Fruit fly (Drosophila melanogaster) whole organism, embryonic: Measurements from ENCODE around the gene CG18649.

Experiments
- B-H1 ChIP-seq: fragments of 200-800 bp; sonication (Bioruptor generic); IDR thresholded peaks from 3 replicates; pipeline ENCODE4 v1.3.6; 2022; ENCODE audit warnings: missing biosample characterization, missing genetic modification characterization
- BEAF-32 ChIP-seq: fragments of 200-800 bp; sonication (Bioruptor generic); optimal IDR thresholded peaks from 3 replicates; lab custom pipeline; 2017; ENCODE audit warnings: missing biosample characterization, missing genetic modification characterization, mild to moderate bottlenecking, moderate library complexity, missing genetic modification reagents
- Bgb ChIP-seq: fragments of 200-800 bp; sonication (Bioruptor generic); IDR thresholded peaks from 2 replicates; pipeline ENCODE4 v1.3.6; 2022; ENCODE audit warnings: missing biosample characterization, missing genetic modification characterization; ENCODE audit not compliant: partially characterized antibody
- Bteb2 ChIP-seq: fragments of 200-800 bp; sonication (Bioruptor generic); optimal IDR thresholded peaks from 2 replicates; lab custom pipeline; 2016; ENCODE audit warnings: missing biosample characterization, missing genetic modification characterization
- CG11456 ChIP-seq: fragments of 200-800 bp; sonication (Bioruptor generic); IDR thresholded peaks from 3 replicates; pipeline ENCODE4 v1.3.6; 2022; ENCODE audit warnings: missing biosample characterization, missing genetic modification characterization
- CG12744 ChIP-seq: fragments of 200-800 bp; sonication (Bioruptor generic); optimal IDR thresholded peaks from 2 replicates; lab custom pipeline; 2016; ENCODE audit warnings: missing biosample characterization, missing genetic modification characterization
- CG17385 ChIP-seq: fragments of 200-800 bp; sonication (Bioruptor generic); optimal IDR thresholded peaks from 3 replicates; lab custom pipeline; 2018; ENCODE audit warnings: missing biosample characterization, mild to moderate bottlenecking, missing genetic modification characterization
- CG17802 ChIP-seq: fragments of 200-800 bp; sonication (Bioruptor generic); optimal IDR thresholded peaks from 2 replicates; lab custom pipeline; 2018; ENCODE audit warnings: missing biosample characterization, mild to moderate bottlenecking, missing genetic modification characterization, moderate library complexity
- CG2120 ChIP-seq: fragments of 200-800 bp; sonication (Bioruptor generic); optimal IDR thresholded peaks from 3 replicates; lab custom pipeline; 2016; ENCODE audit warnings: missing biosample characterization, missing genetic modification characterization
- CG2889 ChIP-seq: fragments of 200-800 bp; sonication (Bioruptor generic); IDR thresholded peaks from 3 replicates; pipeline ENCODE4 v1.3.6; 2022; ENCODE audit warnings: missing biosample characterization, missing genetic modification characterization
- CG3281 ChIP-seq: fragments of 200-800 bp; sonication (Bioruptor generic); optimal IDR thresholded peaks from 3 replicates; lab custom pipeline; 2017; ENCODE audit warnings: missing biosample characterization, mild to moderate bottlenecking, missing genetic modification characterization
- CG33557 ChIP-seq: fragments of 200-800 bp; sonication (Bioruptor generic); optimal IDR thresholded peaks from 2 replicates; lab custom pipeline; 2019; ENCODE audit warnings: missing biosample characterization, mild to moderate bottlenecking, missing genetic modification characterization, moderate library complexity
- CG4424 ChIP-seq: fragments of 200-800 bp; sonication (Bioruptor generic); optimal IDR thresholded peaks from 3 replicates; lab custom pipeline; 2016; ENCODE audit warnings: missing biosample characterization, missing genetic modification characterization
- CG6791 ChIP-seq: fragments of 200-800 bp; sonication (Bioruptor generic); IDR thresholded peaks from 3 replicates; pipeline ENCODE4 v1.3.6; 2022; ENCODE audit warnings: missing biosample characterization, missing genetic modification characterization; ENCODE audit not compliant: partially characterized antibody
- CG7928 ChIP-seq: fragments of 200-800 bp; sonication (Bioruptor generic); optimal IDR thresholded peaks from 2 replicates; lab custom pipeline; 2017; ENCODE audit warnings: missing biosample characterization, mild to moderate bottlenecking, missing genetic modification characterization
- CG9215 ChIP-seq: fragments of 200-800 bp; sonication (Bioruptor generic); IDR thresholded peaks from 2 replicates; pipeline ENCODE4 v1.3.6; 2022; ENCODE audit warnings: missing biosample characterization, missing genetic modification characterization
- CG9609 ChIP-seq: fragments of 200-800 bp; sonication (Bioruptor generic); optimal IDR thresholded peaks from 3 replicates; lab custom pipeline; 2016; ENCODE audit warnings: missing biosample characterization, missing genetic modification characterization
- CG9932 ChIP-seq: fragments of 200-800 bp; sonication (Bioruptor generic); IDR thresholded peaks from 2 replicates; pipeline ENCODE4 v1.3.6; 2022; ENCODE audit warnings: missing biosample characterization, missing genetic modification characterization
- Dbx ChIP-seq: fragments of 200-800 bp; sonication (Bioruptor generic); IDR thresholded peaks from 3 replicates; pipeline ENCODE4 v1.3.6; 2022; ENCODE audit warnings: missing biosample characterization, missing genetic modification characterization
- Dek ChIP-seq: fragments of 200-800 bp; sonication (Bioruptor generic); optimal IDR thresholded peaks from 3 replicates; lab custom pipeline; 2019; ENCODE audit warnings: missing biosample characterization, mild to moderate bottlenecking, missing genetic modification characterization, moderate library complexity
- Dll ChIP-seq: fragments of 200-800 bp; sonication (Bioruptor generic); IDR thresholded peaks from 4 replicates; pipeline ENCODE4 v1.3.6; 2022; ENCODE audit warnings: missing biosample characterization, missing genetic modification characterization; ENCODE audit not compliant: partially characterized antibody
- Hand ChIP-seq: fragments of 200-800 bp; sonication (Bioruptor generic); optimal IDR thresholded peaks from 2 replicates; lab custom pipeline; 2017; ENCODE audit warnings: mild to moderate bottlenecking, missing biosample characterization, missing genetic modification reagents, missing genetic modification characterization
- Kr ChIP-seq: fragments of 200-800 bp; sonication (Bioruptor generic); optimal IDR thresholded peaks from 2 replicates; lab custom pipeline; 2017; ENCODE audit warnings: missing biosample characterization, mild to moderate bottlenecking, missing genetic modification characterization
- NfI ChIP-seq: fragments of 200-800 bp; sonication (Bioruptor generic); optimal IDR thresholded peaks from 3 replicates; lab custom pipeline; 2018; ENCODE audit warnings: missing biosample characterization, mild to moderate bottlenecking, missing genetic modification characterization, moderate library complexity
- Ravus ChIP-seq: fragments of 200-800 bp; sonication (Bioruptor generic); IDR thresholded peaks from 2 replicates; pipeline ENCODE4 v1.3.6; 2022; ENCODE audit warnings: missing biosample characterization, missing genetic modification characterization
- Rfx ChIP-seq: fragments of 200-800 bp; sonication (Bioruptor generic); IDR thresholded peaks from 2 replicates; pipeline ENCODE4 v1.3.6; 2022; ENCODE audit warnings: missing biosample characterization, missing genetic modification characterization
- Sox100B ChIP-seq: fragments of 200-800 bp; sonication (Bioruptor generic); optimal IDR thresholded peaks from 3 replicates; lab custom pipeline; 2018; ENCODE audit warnings: missing biosample characterization, mild to moderate bottlenecking, missing genetic modification characterization
- Sox102F ChIP-seq: fragments of 200-800 bp; sonication (Bioruptor generic); optimal IDR thresholded peaks from 2 replicates; lab custom pipeline; 2018; ENCODE audit warnings: missing biosample characterization, mild to moderate bottlenecking, missing genetic modification characterization, moderate library complexity
- Sry-β ChIP-seq: fragments of 200-800 bp; sonication (Bioruptor generic); optimal IDR thresholded peaks from 2 replicates; lab custom pipeline; 2018; ENCODE audit warnings: missing biosample characterization, mild to moderate bottlenecking, missing genetic modification characterization, moderate library complexity
- ap ChIP-seq: fragments of 200-800 bp; sonication (Bioruptor generic); IDR thresholded peaks from 2 replicates; pipeline ENCODE4 v1.3.6; 2022; ENCODE audit warnings: missing biosample characterization, missing genetic modification characterization
- az2 ChIP-seq: fragments of 200-800 bp; sonication (Bioruptor generic); optimal IDR thresholded peaks from 3 replicates; lab custom pipeline; 2016; ENCODE audit warnings: missing biosample characterization, missing genetic modification characterization
- bigmax ChIP-seq: fragments of 200-800 bp; sonication (Bioruptor generic); optimal IDR thresholded peaks from 2 replicates; lab custom pipeline; 2018; ENCODE audit warnings: missing biosample characterization, mild to moderate bottlenecking, missing genetic modification characterization
- cato ChIP-seq: fragments of 200-800 bp; sonication (Bioruptor generic); optimal IDR thresholded peaks from 2 replicates; lab custom pipeline; 2016; ENCODE audit warnings: missing biosample characterization, missing genetic modification characterization, borderline replicate concordance
- caup ChIP-seq: fragments of 200-800 bp; sonication (Bioruptor generic); optimal IDR thresholded peaks from 3 replicates; lab custom pipeline; 2017; ENCODE audit warnings: missing biosample characterization, mild to moderate bottlenecking, missing genetic modification characterization, moderate library complexity; ENCODE audit not compliant: severe bottlenecking
- chinmo ChIP-seq: fragments of 200-800 bp; sonication (Bioruptor generic); IDR thresholded peaks from 4 replicates; pipeline ENCODE4 v1.3.6; 2022; ENCODE audit warnings: missing biosample characterization, missing genetic modification characterization; ENCODE audit not compliant: partially characterized antibody
- fd3F ChIP-seq: fragments of 200-800 bp; sonication (Bioruptor generic); optimal IDR thresholded peaks from 2 replicates; lab custom pipeline; 2018; ENCODE audit warnings: missing biosample characterization, mild to moderate bottlenecking, missing genetic modification characterization, moderate library complexity
- gcm ChIP-seq: fragments of 200-800 bp; sonication (Bioruptor generic); optimal IDR thresholded peaks from 2 replicates; lab custom pipeline; 2019; ENCODE audit warnings: missing biosample characterization, mild to moderate bottlenecking, missing genetic modification characterization, moderate library complexity
- hth ChIP-seq: fragments of >200 bp; optimal IDR thresholded peaks from 2 replicates; lab custom pipeline; 2017; ENCODE audit warnings: inconsistent platforms
- kay ChIP-seq: fragments of 200-800 bp; sonication (Bioruptor generic); optimal IDR thresholded peaks from 2 replicates; lab custom pipeline; 2016; ENCODE audit warnings: missing biosample characterization, missing genetic modification characterization
- mld ChIP-seq: fragments of 200-800 bp; sonication (Bioruptor generic); IDR thresholded peaks from 3 replicates; pipeline ENCODE4 v1.3.6; 2022; ENCODE audit warnings: missing biosample characterization, missing genetic modification characterization; ENCODE audit not compliant: partially characterized antibody
- pan ChIP-seq, 4 experiments: fragments of >200 bp in 3 of 4; fragments of 200-800 bp in 1 of 4; sonication (Bioruptor generic) in 1 of 4; optimal IDR thresholded peaks in 3 of 4; IDR thresholded peaks in 1 of 4; 2 replicates each; pipeline versions ENCODE4 v1.3.6 to Lab custom; 2017 to 2022; ENCODE audit warnings: missing biosample characterization in 2 of 4, missing genetic modification characterization in 2 of 4, mixed read lengths in 1 of 4
- pros ChIP-seq: fragments of 200-800 bp; sonication (Bioruptor generic); optimal IDR thresholded peaks from 3 replicates; lab custom pipeline; 2019; ENCODE audit warnings: missing biosample characterization, mild to moderate bottlenecking, missing genetic modification characterization, moderate library complexity
- scrt ChIP-seq: fragments of 200-800 bp; sonication (Bioruptor generic); optimal IDR thresholded peaks from 2 replicates; lab custom pipeline; 2018; ENCODE audit warnings: missing biosample characterization, mild to moderate bottlenecking, missing genetic modification characterization, moderate library complexity
- sim ChIP-seq: fragments of 200-800 bp; sonication (Bioruptor generic); IDR thresholded peaks from 2 replicates; pipeline ENCODE4 v1.3.6; 2022; ENCODE audit warnings: missing biosample characterization, missing genetic modification characterization
- stc ChIP-seq: fragments of 200-800 bp; sonication (Bioruptor generic); IDR thresholded peaks from 2 replicates; pipeline ENCODE4 v1.3.6; 2022; ENCODE audit warnings: missing biosample characterization, missing genetic modification characterization
- vfl ChIP-seq: fragments of 200-800 bp; sonication (Bioruptor generic); optimal IDR thresholded peaks from 2 replicates; lab custom pipeline; 2016; ENCODE audit warnings: missing biosample characterization, missing genetic modification characterization
- vnd ChIP-seq: fragments of 200-800 bp; sonication (Bioruptor generic); IDR thresholded peaks from 3 replicates; pipeline ENCODE4 v1.3.6; 2022; ENCODE audit warnings: missing biosample characterization, missing genetic modification characterization; ENCODE audit not compliant: partially characterized antibody
- z ChIP-seq: fragments of 200-800 bp; sonication (Bioruptor generic); IDR thresholded peaks from 3 replicates; pipeline ENCODE4 v1.3.6; 2022; ENCODE audit warnings: missing biosample characterization, missing genetic modification characterization

The CG18649 gene

DNA sequence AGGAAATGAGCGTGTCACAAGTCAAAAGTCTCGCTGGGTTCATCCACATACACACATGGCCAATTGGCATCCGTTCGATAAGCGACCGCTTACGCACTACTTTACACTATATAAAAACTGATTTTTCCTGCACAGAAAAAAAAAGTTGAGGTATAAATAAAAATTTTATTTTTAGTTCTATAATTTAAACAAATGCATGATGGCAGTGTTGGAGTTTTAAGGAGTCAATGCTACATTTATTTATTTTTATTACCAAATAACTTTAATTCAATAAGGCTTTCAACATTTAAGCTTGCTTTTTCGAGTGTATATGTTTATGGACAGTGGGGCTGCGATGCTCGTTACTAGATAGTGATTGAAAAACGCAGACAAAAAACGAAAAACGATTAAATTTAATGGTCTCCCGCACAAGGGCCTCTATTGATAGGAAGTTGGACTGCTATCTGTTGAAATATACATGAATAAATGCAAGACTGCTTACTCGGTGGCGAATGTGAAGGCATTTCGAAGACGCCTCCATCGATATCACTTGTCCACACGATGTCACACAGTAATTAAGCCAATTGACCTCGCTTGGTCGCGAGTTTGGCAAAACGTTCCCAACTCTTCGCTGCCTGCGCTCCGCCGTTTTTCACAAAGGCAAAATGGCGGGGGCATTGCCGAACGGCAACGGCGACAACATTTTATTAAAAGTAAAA, 42.1 kb downstream of the CG18649 start (continued):
- TF ChIP-seq CG2120 (GFP tag; lab: Kevin White, UChicago) (peak; percentile 68), chinmo (no peak), caup (GFP tag; lab: Kevin White, UChicago) (peak; percentile 35), pan (optimal IDR thresholded peaks at IDR 0.05; lab: Kevin White, UChicago) (no peak), pan (GFP tag; optimal IDR thresholded peaks at IDR 0.05 in 1 of 2, IDR thresholded peaks at IDR 0.05 in 1 of 2) (peak in 1 of 2 experiments; percentile 84), NfI (GFP tag; lab: Kevin White, UChicago) (peak; percentile 37), Ravus (GFP tag; lab: Robert Waterston, UW) (peak; percentile 23; the same call in 1 of the 2 replicates), Rfx (GFP tag; lab: Robert Waterston, UW) (peak; percentile 75), CG7928 (GFP tag; lab: Kevin White, UChicago) (no peak), cato (GFP tag; lab: Kevin White, UChicago) (peak; percentile 20), z (no peak), CG33557 (peak; percentile 78), mld (no peak), Sox100B (peak; percentile 80), vfl (GFP tag; lab: Kevin White, UChicago) (peak; percentile 9), Bteb2 (GFP tag; lab: Kevin White, UChicago) (peak; percentile 33), hth (lab: Kevin White, UChicago) (no peak), scrt (GFP tag; lab: Kevin White, UChicago) (peak; percentile 60), ap (GFP tag; lab: Robert Waterston, UW) (peak; percentile 56; the same call in 1 of the 2 replicates), Dll (GFP tag; lab: Robert Waterston, UW) (no peak), pros (GFP tag; lab: Kevin White, UChicago) (no peak), BEAF-32 (GFP tag; lab: Kevin White, UChicago) (no peak), Kr (GFP tag; lab: Kevin White, UChicago) (no peak), CG9609 (peak; percentile 6), bigmax (no peak), fd3F (GFP tag; lab: Kevin White, UChicago) (peak; percentile 68), Bgb (GFP tag; lab: Robert Waterston, UW) (no peak), B-H1 (GFP tag; lab: Robert Waterston, UW) (peak; percentile 49), CG3281 (GFP tag; lab: Kevin White, UChicago) (peak; percentile 56), CG11456 (GFP tag; lab: Robert Waterston, UW) (0 out of 3 replicates have a peak, but pooled peaks have one; percentile 18), sim (GFP tag; lab: Robert Waterston, UW) (peak; percentile 67; the same call in 1 of the 2 replicates), Sry-β (GFP tag; lab: Kevin White, UChicago) (no peak), stc (GFP tag; lab: Robert Waterston, UW) (peak; percentile 57), Dbx (GFP tag; lab: Robert Waterston, UW) (0 out of 3 replicates have a peak, but pooled peaks have one; percentile 18), CG2889 (GFP tag; lab: Robert Waterston, UW) (peak; percentile 24; the same call in 1 of the 3 replicates), CG17385 (GFP tag; lab: Kevin White, UChicago) (peak; percentile 77), CG9932 (GFP tag; lab: Robert Waterston, UW) (no peak), CG9215 (GFP tag; lab: Robert Waterston, UW) (peak; percentile 28; the same call in 1 of the 2 replicates), Hand (peak; percentile 27), CG4424 (peak; percentile 78), CG6791 (GFP tag; lab: Robert Waterston, UW) (no peak), az2 (GFP tag; lab: Kevin White, UChicago) (peak; percentile 74), gcm (GFP tag; lab: Kevin White, UChicago) (peak; percentile 84), Dek (peak; percentile 63), Sox102F (GFP tag; lab: Kevin White, UChicago) (peak; percentile 86), CG12744 (GFP tag; lab: Kevin White, UChicago) (no peak), vnd (GFP tag; lab: Robert Waterston, UW) (no peak), kay (peak; percentile 47), CG17802 (tag; lab: Kevin White, UChicago) (peak; percentile 22)
